Worm (Caenorhabditis elegans) whole organism, L3 larva: ENCODE results near the gene afmd-2.

Experiments used
- R02D3.7 ChIP-seq: fragments of 150-350 bp; optimal IDR thresholded peaks from 2 replicates; lab custom pipeline; 2014; ENCODE audit warnings: missing biosample characterization, missing genetic modification characterization
- ceh-28 ChIP-seq: fragments of 150-350 bp; optimal IDR thresholded peaks from 2 replicates; lab custom pipeline; 2014; ENCODE audit warnings: missing biosample characterization, missing genetic modification reagents, missing genetic modification characterization
- egl-27 ChIP-seq: sonication (generic microtip); optimal IDR thresholded peaks from 4 replicates; lab custom pipeline; 2017; ENCODE audit warnings: missing biosample characterization, missing genetic modification reagents, missing genetic modification characterization
- fkh-10 ChIP-seq: sonication (generic microtip); optimal IDR thresholded peaks from 2 replicates; lab custom pipeline; 2017; ENCODE audit warnings: missing biosample characterization, missing genetic modification reagents, missing genetic modification characterization
- nhr-11 ChIP-seq: fragments of 150-350 bp; optimal IDR thresholded peaks from 2 replicates; lab custom pipeline; 2014; ENCODE audit warnings: missing biosample characterization, missing genetic modification characterization
- nhr-28 ChIP-seq: fragments of 150-350 bp; optimal IDR thresholded peaks from 2 replicates; lab custom pipeline; 2014; ENCODE audit warnings: missing biosample characterization, missing genetic modification characterization
- nhr-76 ChIP-seq: fragments of 150-350 bp; sonication (generic microtip); optimal IDR thresholded peaks from 5 replicates; lab custom pipeline; 2014; ENCODE audit warnings: missing biosample characterization, missing genetic modification characterization
- nhr-77 ChIP-seq: fragments of 150-350 bp; optimal IDR thresholded peaks from 2 replicates; lab custom pipeline; 2014; ENCODE audit warnings: missing biosample characterization, missing genetic modification characterization

DNA sequence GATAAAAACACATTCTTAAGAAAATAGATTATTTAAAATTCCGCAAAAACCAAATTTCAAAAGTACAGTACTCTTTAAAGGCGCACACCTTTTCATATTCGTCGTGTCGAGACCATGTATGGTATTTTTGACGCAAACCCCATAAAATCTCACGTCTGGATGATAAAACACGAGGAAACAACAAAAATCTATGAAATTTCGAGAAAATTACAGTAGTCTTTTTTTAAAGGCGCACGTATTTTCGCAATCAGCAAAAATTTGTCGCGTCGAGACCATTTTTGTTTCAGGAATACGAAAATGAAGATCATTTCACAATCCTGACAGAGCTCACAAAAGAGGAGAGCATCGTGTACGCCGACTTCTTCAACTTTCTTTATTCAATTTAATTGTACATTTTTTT, 4.0 kb downstream of the afmd-2 start:
- TF ChIP-seq R02D3.7 (tag; lab: Kevin White, UChicago) (no peak), egl-27 (tag; lab: Kevin White, UChicago) (no peak), nhr-76 (tag; lab: Kevin White, UChicago) (no peak), nhr-11 (no peak), nhr-28 (tag; lab: Kevin White, UChicago) (no peak), ceh-28 (no peak), nhr-77 (tag; lab: Kevin White, UChicago) (no peak), fkh-10 (no peak)
